Worm (Caenorhabditis elegans): ENCODE data around the gene cra-1.
A peak's percentile ranks its signal among the peaks of the same experiment; 100 is the strongest.

Gene cra-1

ce11 chrIII:6872534-6873150 is 3.4 kb upstream of the cra-1 start, which contains the start of gene K04C2.3:
Gene K04C2.3 (plus strand): TSS chrIII:6873089.
- no peak for TF ChIP-seq mxl-1 (tag; optimal IDR thresholded peaks at IDR 0.05)
- peak; percentile 30; the same call in 1 of the 2 replicates for TF ChIP-seq K11D2.4 (GFP tag; IDR thresholded peaks at IDR 0.05)
- no peak for TF ChIP-seq bed-2 (GFP tag; IDR thresholded peaks at IDR 0.05)
- TF ChIP-seq mcd-1 (GFP tag; IDR thresholded peaks at IDR 0.05), result no peak
- TF ChIP-seq ztf-22 (GFP tag; optimal IDR thresholded peaks at IDR 0.05), result no peak

- no peak for TF ChIP-seq Y53F4B.3 (GFP tag; IDR thresholded peaks at IDR 0.05)
- no peak for TF ChIP-seq dox-1 (GFP tag; IDR thresholded peaks at IDR 0.05)
- no peak for TF ChIP-seq ztf-25 (GFP tag; IDR thresholded peaks at IDR 0.05)
- TF ChIP-seq ama-1 (optimal IDR thresholded peaks at IDR 0.05), result peak; percentile 26
- TF ChIP-seq ama-1 (GFP tag; optimal IDR thresholded peaks at IDR 0.05), result no peak
- TF ChIP-seq lin-35 (GFP tag; optimal IDR thresholded peaks at IDR 0.05), result peak in 1 of 3 experiments; percentile 15
- TF ChIP-seq cebp-1 (GFP tag; IDR thresholded peaks at IDR 0.05), result no peak
- no peak for TF ChIP-seq cebp-1 (tag; optimal IDR thresholded peaks at IDR 0.05)
- TF ChIP-seq nhr-90 (tag; optimal IDR thresholded peaks at IDR 0.05), result no peak
- no peak for TF ChIP-seq K12H6.12 (tag; optimal IDR thresholded peaks at IDR 0.05)
- TF ChIP-seq dpl-1 (GFP tag; optimal IDR thresholded peaks at IDR 0.05), result no peak
- no peak for TF ChIP-seq ZK185.1 (tag; optimal IDR thresholded peaks at IDR 0.05; ENCODE audit: poor library complexity, severe bottlenecking)
- TF ChIP-seq ets-4 (GFP tag; optimal IDR thresholded peaks at IDR 0.05), result no peak
- TF ChIP-seq lag-1 (GFP tag; IDR thresholded peaks at IDR 0.05), result no peak
Observed at ce11 chrIII:6871668-6872067, 2.4 kb upstream of the cra-1 start.

ce11 chrIII:6871067-6871466 is 1.8 kb upstream of the cra-1 start:
- TF ChIP-seq lin-26 (GFP tag; IDR thresholded peaks at IDR 0.05) (no peak), Y53G8AR.9 (GFP tag; conservative IDR thresholded peaks at IDR 0.05) (no peak), akir-1 (GFP tag; optimal IDR thresholded peaks at IDR 0.05) (no peak), ceh-91 (GFP tag; IDR thresholded peaks at IDR 0.05) (no peak), F52B5.7 (tag; optimal IDR thresholded peaks at IDR 0.05) (no peak), rpc-1 (optimal IDR thresholded peaks at IDR 0.05) (no peak), rpc-1 (tag; optimal IDR thresholded peaks at IDR 0.05) (no peak), F23B12.7 (tag; optimal IDR thresholded peaks at IDR 0.05; ENCODE audit: insufficient read depth) (no peak), hlh-12 (tag; optimal IDR thresholded peaks at IDR 0.05) (no peak), ztf-28 (GFP tag; IDR thresholded peaks at IDR 0.05) (no peak), ceh-100 (GFP tag; IDR thresholded peaks at IDR 0.05) (no peak), chd-7 (tag; optimal IDR thresholded peaks at IDR 0.05) (no peak), ztf-6 (GFP tag; IDR thresholded peaks at IDR 0.05) (no peak), ceh-58 (GFP tag; IDR thresholded peaks at IDR 0.05) (no peak), ccch-3 (GFP tag; optimal IDR thresholded peaks at IDR 0.05) (no peak), nhr-90 (tag; optimal IDR thresholded peaks at IDR 0.05) (no peak), Y95B8A.8 (GFP tag; IDR thresholded peaks at IDR 0.05) (no peak), lir-1 (GFP tag; conservative IDR thresholded peaks at IDR 0.05) (no peak)

- TF ChIP-seq pha-4 (tag; optimal IDR thresholded peaks at IDR 0.05) (no peak), B0035.1 (tag; optimal IDR thresholded peaks at IDR 0.05) (no peak), ekl-4 (GFP tag; IDR thresholded peaks at IDR 0.05) (no peak), madf-8 (GFP tag; conservative IDR thresholded peaks at IDR 0.05) (no peak), hlh-12 (tag; optimal IDR thresholded peaks at IDR 0.05) (no peak)
Observed at ce11 chrIII:6869996-6870395, 736 bp upstream of the cra-1 start, which contains the start of gene K04C2.8. Gene K04C2.8 (plus strand): TSS chrIII:6870296.
